In the genomic region with DNA sequence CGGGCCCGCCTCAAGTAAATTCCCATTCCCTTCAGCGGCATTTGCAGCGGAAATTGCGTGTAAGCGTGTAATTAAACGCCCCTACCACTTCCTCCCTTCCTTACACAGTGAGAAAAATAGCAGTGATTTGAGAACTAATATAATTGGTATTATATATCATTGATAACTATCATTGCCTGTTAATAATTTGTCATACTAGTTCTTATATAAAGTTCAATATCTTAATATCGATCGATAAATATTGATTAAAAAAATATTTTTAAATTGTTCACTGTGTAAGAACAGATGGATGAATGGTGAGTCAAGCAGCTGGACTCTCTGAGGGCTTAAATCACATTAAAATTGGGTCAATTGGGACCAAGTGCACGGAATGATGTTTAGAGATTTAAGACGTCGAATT, we compare ENCODE assay signal across 2 fruit fly cellular contexts.
TF ChIP-seq lines count a peak whose summit lies in the region.

No protein-coding gene starts in this region.

TF ChIP-seq in whole organism, embryonic, 481 proteins besides CTCF, POLR2A, EP300 and RAD21 (continued from another document and continues in another):
- no peak for TF ChIP-seq CG16863 (GFP tag; optimal IDR thresholded peaks at IDR 0.05; lab: Kevin White, UChicago)
- TF ChIP-seq Abd-B (GFP tag; optimal IDR thresholded peaks at IDR 0.05; lab: Kevin White, UChicago), result no peak
- TF ChIP-seq onecut (GFP tag; IDR thresholded peaks at IDR 0.05; lab: Robert Waterston, UW), result peak; percentile 46; the same call in 1 of the 2 replicates
- TF ChIP-seq CG15514 (GFP tag; optimal IDR thresholded peaks at IDR 0.05; lab: Kevin White, UChicago), result peak; percentile 47
- TF ChIP-seq dysf (GFP tag; IDR thresholded peaks at IDR 0.05; lab: Robert Waterston, UW), result peak; percentile 67; the same call in 2 of the 3 replicates
- no peak for TF ChIP-seq CG7987 (GFP tag; optimal IDR thresholded peaks at IDR 0.05; lab: Kevin White, UChicago)
- no peak for TF ChIP-seq ftz-f1 (GFP tag; optimal IDR thresholded peaks at IDR 0.05; lab: Kevin White, UChicago)
- TF ChIP-seq psq (GFP tag; optimal IDR thresholded peaks at IDR 0.05; lab: Kevin White, UChicago), result no peak
- no peak for TF ChIP-seq CG1529 (GFP tag; optimal IDR thresholded peaks at IDR 0.05; lab: Kevin White, UChicago)
- TF ChIP-seq Bgb (GFP tag; IDR thresholded peaks at IDR 0.05; lab: Robert Waterston, UW; ENCODE audit: partially characterized antibody), result no peak
- peak; percentile 39 for TF ChIP-seq grau (tag; optimal IDR thresholded peaks at IDR 0.05; lab: Kevin White, UChicago)
- 0 out of 2 replicates have a peak, but pooled peaks have one; percentile 30 for TF ChIP-seq chm (GFP tag; IDR thresholded peaks at IDR 0.05; lab: Robert Waterston, UW)
- peak; percentile 43 for TF ChIP-seq CG4820 (GFP tag; optimal IDR thresholded peaks at IDR 0.05; lab: Kevin White, UChicago)
- no peak for TF ChIP-seq cg (GFP tag; optimal IDR thresholded peaks at IDR 0.05; lab: Kevin White, UChicago)
- TF ChIP-seq CG1233 (GFP tag; optimal IDR thresholded peaks at IDR 0.05; lab: Kevin White, UChicago), result no peak
- peak; percentile 33; the same call in 1 of the 2 replicates for TF ChIP-seq Drgx (GFP tag; IDR thresholded peaks at IDR 0.05; lab: Robert Waterston, UW)
- peak; percentile 65 for TF ChIP-seq HLH3B (GFP tag; IDR thresholded peaks at IDR 0.05; lab: Robert Waterston, UW)
- peak; percentile 73 for TF ChIP-seq CG31441 (GFP tag; IDR thresholded peaks at IDR 0.05; lab: Robert Waterston, UW)
- TF ChIP-seq Atf3 (GFP tag; optimal IDR thresholded peaks at IDR 0.05; lab: Kevin White, UChicago), result no peak
- peak; percentile 26 for TF ChIP-seq CG5180 (GFP tag; optimal IDR thresholded peaks at IDR 0.05; lab: Kevin White, UChicago)
- TF ChIP-seq slbo (GFP tag; IDR thresholded peaks at IDR 0.05; lab: Robert Waterston, UW), result peak; percentile 52
- TF ChIP-seq CG3847 (GFP tag; IDR thresholded peaks at IDR 0.05; lab: Robert Waterston, UW), result 0 out of 2 replicates have a peak, but pooled peaks have one; percentile 8
- peak; percentile 48 for TF ChIP-seq nerfin-1 (tag; optimal IDR thresholded peaks at IDR 0.05; lab: Kevin White, UChicago)
- TF ChIP-seq zen (tag; optimal IDR thresholded peaks at IDR 0.05; lab: Kevin White, UChicago), result peak; percentile 92
- no peak for TF ChIP-seq CG8290 (GFP tag; optimal IDR thresholded peaks at IDR 0.05; lab: Kevin White, UChicago)
- no peak for TF ChIP-seq CG8290 (tag; optimal IDR thresholded peaks at IDR 0.05; lab: Kevin White, UChicago)
- peak; percentile 68 for TF ChIP-seq lab (GFP tag; optimal IDR thresholded peaks at IDR 0.05; lab: Kevin White, UChicago)
- no peak for TF ChIP-seq CG16815 (GFP tag; optimal IDR thresholded peaks at IDR 0.05; lab: Kevin White, UChicago)
- no peak for TF ChIP-seq CG10565 (GFP tag; optimal IDR thresholded peaks at IDR 0.05; lab: Kevin White, UChicago)
- TF ChIP-seq Vsx1 (GFP tag; optimal IDR thresholded peaks at IDR 0.05; lab: Kevin White, UChicago), result no peak
- no peak for TF ChIP-seq CG10209 (GFP tag; optimal IDR thresholded peaks at IDR 0.05; lab: Kevin White, UChicago)
- no peak for TF ChIP-seq CG8089 (GFP tag; optimal IDR thresholded peaks at IDR 0.05; lab: Kevin White, UChicago)
- TF ChIP-seq CG11696 (GFP tag; IDR thresholded peaks at IDR 0.05; lab: Robert Waterston, UW), result no peak
- no peak for TF ChIP-seq fd3F (GFP tag; optimal IDR thresholded peaks at IDR 0.05; lab: Kevin White, UChicago)
- no peak for TF ChIP-seq CG11093 (GFP tag; IDR thresholded peaks at IDR 0.05; lab: Robert Waterston, UW)
- TF ChIP-seq Dad (GFP tag; optimal IDR thresholded peaks at IDR 0.05; lab: Kevin White, UChicago), result peak; percentile 23
- peak; percentile 55 for TF ChIP-seq E2f1 (GFP tag; IDR thresholded peaks at IDR 0.05; lab: Robert Waterston, UW)
- TF ChIP-seq NC2α (GFP tag; optimal IDR thresholded peaks at IDR 0.05; lab: Kevin White, UChicago), result no peak
- TF ChIP-seq gsb-n (tag; optimal IDR thresholded peaks at IDR 0.05; lab: Kevin White, UChicago), result no peak
- no peak for TF ChIP-seq Sry-β (GFP tag; optimal IDR thresholded peaks at IDR 0.05; lab: Kevin White, UChicago)
- peak; percentile 25 for TF ChIP-seq CG5245 (GFP tag; optimal IDR thresholded peaks at IDR 0.05; lab: Kevin White, UChicago)
- no peak for TF ChIP-seq CG11398 (GFP tag; optimal IDR thresholded peaks at IDR 0.05; lab: Kevin White, UChicago)
- TF ChIP-seq Xrp1 (GFP tag; IDR thresholded peaks at IDR 0.05; lab: Robert Waterston, UW), result peak; percentile 69; the same call in 1 of the 2 replicates
- TF ChIP-seq CG30431 (GFP tag; optimal IDR thresholded peaks at IDR 0.05; lab: Kevin White, UChicago), result no peak
- peak; percentile 61 for TF ChIP-seq fd96Cb (tag; optimal IDR thresholded peaks at IDR 0.05; lab: Kevin White, UChicago)
- peak; percentile 7 for TF ChIP-seq Oli (tag; optimal IDR thresholded peaks at IDR 0.05; lab: Kevin White, UChicago)
- TF ChIP-seq CG10321 (GFP tag; IDR thresholded peaks at IDR 0.05; lab: Robert Waterston, UW), result peak; percentile 12; the same call in 1 of the 2 replicates
- TF ChIP-seq kah (GFP tag; optimal IDR thresholded peaks at IDR 0.05; lab: Kevin White, UChicago), result peak; percentile 30
- no peak for TF ChIP-seq cato (GFP tag; optimal IDR thresholded peaks at IDR 0.05; lab: Kevin White, UChicago; ENCODE audit: borderline replicate concordance)
- TF ChIP-seq Fer3 (tag; optimal IDR thresholded peaks at IDR 0.05; lab: Kevin White, UChicago), result peak; percentile 60
- TF ChIP-seq CG4360 (GFP tag; IDR thresholded peaks at IDR 0.05; lab: Robert Waterston, UW), result no peak
- TF ChIP-seq CG10979 (tag; optimal IDR thresholded peaks at IDR 0.05; lab: Kevin White, UChicago), result peak; percentile 74
- 0 out of 2 replicates have a peak, but pooled peaks have one; percentile 33 for TF ChIP-seq seq (GFP tag; IDR thresholded peaks at IDR 0.05; lab: Robert Waterston, UW)
- no peak; the same call in 2 of the 3 replicates for TF ChIP-seq B-H1 (GFP tag; IDR thresholded peaks at IDR 0.05; lab: Robert Waterston, UW)
- TF ChIP-seq zen2 (GFP tag; IDR thresholded peaks at IDR 0.05; lab: Robert Waterston, UW; ENCODE audit: partially characterized antibody), result no peak
- no peak for TF ChIP-seq hkb (optimal IDR thresholded peaks at IDR 0.05; lab: Kevin White, UChicago)
- TF ChIP-seq hkb (GFP tag; IDR thresholded peaks at IDR 0.05; lab: Robert Waterston, UW), result peak; percentile 69; the same call in 1 of the 2 replicates
- 0 out of 2 replicates have a peak, but pooled peaks have one; percentile 17 for TF ChIP-seq danr (GFP tag; IDR thresholded peaks at IDR 0.05; lab: Robert Waterston, UW)
- peak; percentile 41 for TF ChIP-seq CG10959 (GFP tag; IDR thresholded peaks at IDR 0.05; lab: Robert Waterston, UW)
- no peak for TF ChIP-seq lov (optimal IDR thresholded peaks at IDR 0.05; lab: Kevin White, UChicago)
- TF ChIP-seq lov (GFP tag; IDR thresholded peaks at IDR 0.05; lab: Robert Waterston, UW), result 0 out of 3 replicates have a peak, but pooled peaks have one; percentile 24
- TF ChIP-seq vnd (GFP tag; IDR thresholded peaks at IDR 0.05; lab: Robert Waterston, UW; ENCODE audit: partially characterized antibody), result no peak

TF ChIP-seq in whole organism, prepupa, 60 proteins besides CTCF, POLR2A, EP300 and RAD21 (continued from another document):
- peak; percentile 50 for TF ChIP-seq Ets96B (tag; optimal IDR thresholded peaks at IDR 0.05; lab: Kevin White, UChicago)
- TF ChIP-seq CG3032 (tag; optimal IDR thresholded peaks at IDR 0.05; lab: Kevin White, UChicago), result peak; percentile 47
- peak; percentile 7 for TF ChIP-seq CG34406 (GFP tag; optimal IDR thresholded peaks at IDR 0.05; lab: Kevin White, UChicago)
- peak; percentile 5 for TF ChIP-seq fd59A (GFP tag; optimal IDR thresholded peaks at IDR 0.05; lab: Kevin White, UChicago)
- no peak for TF ChIP-seq dac (GFP tag; optimal IDR thresholded peaks at IDR 0.05; lab: Kevin White, UChicago)
- peak; percentile 1 for TF ChIP-seq achi (GFP tag; optimal IDR thresholded peaks at IDR 0.05; lab: Kevin White, UChicago)
- TF ChIP-seq eg (GFP tag; IDR thresholded peaks at IDR 0.05; lab: Robert Waterston, UW), result no peak
- TF ChIP-seq Hr39 (GFP tag; optimal IDR thresholded peaks at IDR 0.05; lab: Kevin White, UChicago), result no peak
- no peak for TF ChIP-seq CG6854 (GFP tag; optimal IDR thresholded peaks at IDR 0.05; lab: Kevin White, UChicago)
- peak; percentile 63 for TF ChIP-seq svp (GFP tag; lab: Kevin White, UChicago)
- TF ChIP-seq acj6 (GFP tag; optimal IDR thresholded peaks at IDR 0.05; lab: Kevin White, UChicago), result peak; percentile 16
- TF ChIP-seq CG6792 (GFP tag; optimal IDR thresholded peaks at IDR 0.05; lab: Kevin White, UChicago), result no peak
- TF ChIP-seq fkh (GFP tag; optimal IDR thresholded peaks at IDR 0.05; lab: Kevin White, UChicago), result peak; percentile 44
- no peak for TF ChIP-seq salr (GFP tag; optimal IDR thresholded peaks at IDR 0.05; lab: Kevin White, UChicago)
- TF ChIP-seq CG8319 (GFP tag; optimal IDR thresholded peaks at IDR 0.05; lab: Kevin White, UChicago), result no peak
- peak; percentile 80 for TF ChIP-seq Eip78C (GFP tag; lab: Kevin White, UChicago)
- TF ChIP-seq CG1621 (tag; optimal IDR thresholded peaks at IDR 0.05; lab: Kevin White, UChicago), result no peak
- no peak for TF ChIP-seq Blimp-1 (GFP tag; optimal IDR thresholded peaks at IDR 0.05; lab: Kevin White, UChicago)
- TF ChIP-seq CG11294 (GFP tag; IDR thresholded peaks at IDR 0.05; lab: Robert Waterston, UW), result no peak
- no peak for TF ChIP-seq Smox (GFP tag; optimal IDR thresholded peaks at IDR 0.05; lab: Kevin White, UChicago)
- no peak for TF ChIP-seq Ets21C (GFP tag; optimal IDR thresholded peaks at IDR 0.05; lab: Kevin White, UChicago)
- TF ChIP-seq lz (GFP tag; optimal IDR thresholded peaks at IDR 0.05; lab: Kevin White, UChicago), result no peak
- no peak for TF ChIP-seq vri (GFP tag; optimal IDR thresholded peaks at IDR 0.05; lab: Kevin White, UChicago)
- TF ChIP-seq cyc (GFP tag; optimal IDR thresholded peaks at IDR 0.05; lab: Kevin White, UChicago), result peak; percentile 35
- TF ChIP-seq Gug (GFP tag; IDR thresholded peaks at IDR 0.05; lab: Robert Waterston, UW), result no peak
- TF ChIP-seq OdsH (GFP tag; optimal IDR thresholded peaks at IDR 0.05; lab: Kevin White, UChicago), result no peak
- no peak for TF ChIP-seq Hr38 (GFP tag; optimal IDR thresholded peaks at IDR 0.05; lab: Kevin White, UChicago)
- TF ChIP-seq spab (GFP tag; optimal IDR thresholded peaks at IDR 0.05; lab: Kevin White, UChicago), result peak; percentile 33
- TF ChIP-seq Sox14 (GFP tag; optimal IDR thresholded peaks at IDR 0.05; lab: Kevin White, UChicago), result no peak
- no peak for TF ChIP-seq CG32006 (GFP tag; optimal IDR thresholded peaks at IDR 0.05; lab: Kevin White, UChicago)
- TF ChIP-seq Eip75B (GFP tag; optimal IDR thresholded peaks at IDR 0.05; lab: Kevin White, UChicago), result peak; percentile 39
- TF ChIP-seq CG8632 (GFP tag; optimal IDR thresholded peaks at IDR 0.05; lab: Kevin White, UChicago), result no peak
- peak; percentile 5 for TF ChIP-seq dsx (GFP tag; optimal IDR thresholded peaks at IDR 0.05; lab: Kevin White, UChicago; ENCODE audit: poor library complexity, severe bottlenecking)
- TF ChIP-seq CG10669 (GFP tag; optimal IDR thresholded peaks at IDR 0.05; lab: Kevin White, UChicago), result peak; percentile 46
- TF ChIP-seq CG11902 (GFP tag; optimal IDR thresholded peaks at IDR 0.05; lab: Kevin White, UChicago), result peak; percentile 9
- TF ChIP-seq CG16779 (tag; optimal IDR thresholded peaks at IDR 0.05; lab: Kevin White, UChicago), result no peak
